Fruit fly (Drosophila melanogaster) whole organism, prepupa: ENCODE measurements around the gene Ptip.

Source experiments
- CG10631 ChIP-seq: fragments of 200-800 bp; sonication (Bioruptor generic); optimal IDR thresholded peaks from 2 replicates; lab custom pipeline; 2016; ENCODE audit warnings: missing biosample characterization, missing genetic modification characterization
- CG10669 ChIP-seq: fragments of 200-800 bp; sonication (Bioruptor generic); optimal IDR thresholded peaks from 3 replicates; lab custom pipeline; 2018; ENCODE audit warnings: missing biosample characterization, mild to moderate bottlenecking, missing genetic modification characterization, moderate library complexity
- CG11902 ChIP-seq: fragments of 200-800 bp; sonication (Bioruptor generic); optimal IDR thresholded peaks from 3 replicates; lab custom pipeline; 2016; ENCODE audit warnings: missing biosample characterization, missing genetic modification characterization
- CG1621 ChIP-seq: fragments of 200-800 bp; sonication (Bioruptor generic); optimal IDR thresholded peaks from 3 replicates; lab custom pipeline; 2018; ENCODE audit warnings: missing biosample characterization, mild to moderate bottlenecking, missing genetic modification characterization
- CG3032 ChIP-seq: fragments of 200-800 bp; optimal IDR thresholded peaks from 2 replicates; lab custom pipeline; 2019; ENCODE audit warnings: missing biosample characterization, mild to moderate bottlenecking, missing genetic modification characterization, moderate library complexity
- CG31627 ChIP-seq: fragments of 200-800 bp; sonication (Bioruptor generic); optimal IDR thresholded peaks from 3 replicates; lab custom pipeline; 2016; ENCODE audit warnings: missing biosample characterization, missing genetic modification characterization
- CG32006 ChIP-seq: fragments of 200-800 bp; sonication (Bioruptor generic); optimal IDR thresholded peaks from 3 replicates; lab custom pipeline; 2017; ENCODE audit warnings: missing biosample characterization, mild to moderate bottlenecking, missing genetic modification characterization
- CG34406 ChIP-seq: fragments of 200-800 bp; sonication (Bioruptor generic); optimal IDR thresholded peaks from 3 replicates; lab custom pipeline; 2016; ENCODE audit warnings: missing biosample characterization, missing genetic modification characterization
- CG3919 ChIP-seq: fragments of 200-800 bp; sonication (Bioruptor generic); optimal IDR thresholded peaks from 3 replicates; lab custom pipeline; 2016; ENCODE audit warnings: missing biosample characterization, missing genetic modification characterization
- CG6163 ChIP-seq: fragments of 200-800 bp; sonication (Bioruptor generic); IDR thresholded peaks from 3 replicates; pipeline ENCODE4 v1.3.6; 2022; ENCODE audit warnings: missing biosample characterization, missing genetic modification characterization
- CG6792 ChIP-seq: fragments of 200-800 bp; sonication (Bioruptor generic); optimal IDR thresholded peaks from 3 replicates; lab custom pipeline; 2016; ENCODE audit warnings: missing biosample characterization, missing genetic modification characterization
- CG6808 ChIP-seq: fragments of 200-800 bp; sonication (Bioruptor generic); optimal IDR thresholded peaks from 3 replicates; lab custom pipeline; 2017; ENCODE audit warnings: missing biosample characterization, missing genetic modification characterization, mild to moderate bottlenecking, moderate library complexity, missing genetic modification reagents
- CG6854 ChIP-seq: fragments of 200-800 bp; sonication (Bioruptor generic); optimal IDR thresholded peaks from 2 replicates; lab custom pipeline; 2017; ENCODE audit warnings: missing biosample characterization, mild to moderate bottlenecking, missing genetic modification characterization
- CG7368 ChIP-seq: fragments of 200-800 bp; sonication (Bioruptor generic); optimal IDR thresholded peaks from 3 replicates; lab custom pipeline; 2016; ENCODE audit warnings: missing biosample characterization, missing genetic modification characterization
- CG8119 ChIP-seq: fragments of 200-800 bp; sonication (Bioruptor generic); IDR thresholded peaks from 3 replicates; pipeline ENCODE4 v1.3.6; 2022; ENCODE audit warnings: missing biosample characterization, missing genetic modification characterization
- CG8319 ChIP-seq: fragments of 200-800 bp; sonication (Bioruptor generic); optimal IDR thresholded peaks from 3 replicates; lab custom pipeline; 2016; ENCODE audit warnings: missing biosample characterization, missing genetic modification characterization
- CG8632 ChIP-seq: fragments of 200-800 bp; sonication (Bioruptor generic); optimal IDR thresholded peaks from 3 replicates; lab custom pipeline; 2016; ENCODE audit warnings: missing biosample characterization, missing genetic modification characterization
- CG9139 ChIP-seq: fragments of 200-800 bp; sonication (Bioruptor generic); optimal IDR thresholded peaks from 3 replicates; lab custom pipeline; 2017; ENCODE audit warnings: missing biosample characterization, mild to moderate bottlenecking, missing genetic modification characterization
- Eip75B ChIP-seq: fragments of 200-800 bp; sonication (Bioruptor generic); optimal IDR thresholded peaks from 3 replicates; lab custom pipeline; 2016; ENCODE audit warnings: missing biosample characterization, missing genetic modification characterization
- Eip78C ChIP-seq: fragments of 200-800 bp; sonication (Bioruptor generic); peaks from one replicate; lab custom pipeline; 2016; ENCODE audit warnings: missing biosample characterization, missing genetic modification characterization
- Eip93F ChIP-seq: fragments of 200-800 bp; sonication (Bioruptor generic); optimal IDR thresholded peaks from 2 replicates; lab custom pipeline; 2016; ENCODE audit warnings: missing biosample characterization, mild to moderate bottlenecking, missing genetic modification characterization
- Ets21C ChIP-seq: fragments of 200-800 bp; sonication (Bioruptor generic); optimal IDR thresholded peaks from 3 replicates; lab custom pipeline; 2016; ENCODE audit warnings: missing biosample characterization, missing genetic modification characterization
- Ets96B ChIP-seq: fragments of 200-800 bp; optimal IDR thresholded peaks from 2 replicates; lab custom pipeline; 2019; ENCODE audit warnings: missing biosample characterization, mild to moderate bottlenecking, missing genetic modification characterization, moderate library complexity
- Hr38 ChIP-seq: sonication (Bioruptor generic); optimal IDR thresholded peaks from 2 replicates; lab custom pipeline; 2016; ENCODE audit warnings: missing biosample characterization, missing genetic modification characterization
- Hr39 ChIP-seq: fragments of 200-800 bp; sonication (Bioruptor generic); optimal IDR thresholded peaks from 2 replicates; lab custom pipeline; 2016; ENCODE audit warnings: missing biosample characterization, missing genetic modification characterization
- Hr4 ChIP-seq: fragments of 200-800 bp; sonication (Bioruptor generic); optimal IDR thresholded peaks from 3 replicates; lab custom pipeline; 2016; ENCODE audit warnings: missing biosample characterization, missing genetic modification characterization
- Lpt ChIP-seq: fragments of 200-800 bp; sonication (Bioruptor generic); optimal IDR thresholded peaks from 3 replicates; lab custom pipeline; 2016; ENCODE audit warnings: missing biosample characterization, missing genetic modification characterization
- Met ChIP-seq: fragments of 200-800 bp; sonication (Bioruptor generic); optimal IDR thresholded peaks from 3 replicates; lab custom pipeline; 2016; ENCODE audit warnings: missing biosample characterization, missing genetic modification characterization
- OdsH ChIP-seq: fragments of 200-800 bp; sonication (Bioruptor generic); optimal IDR thresholded peaks from 3 replicates; lab custom pipeline; 2016; ENCODE audit warnings: missing biosample characterization, missing genetic modification characterization
- Smox ChIP-seq: fragments of 200-800 bp; sonication (Bioruptor generic); optimal IDR thresholded peaks from 3 replicates; lab custom pipeline; 2016; ENCODE audit warnings: missing biosample characterization, missing genetic modification characterization
- Sox102F ChIP-seq: fragments of 200-800 bp; sonication (Bioruptor generic); optimal IDR thresholded peaks from 2 replicates; lab custom pipeline; 2016; ENCODE audit warnings: missing biosample characterization, mild to moderate bottlenecking, missing genetic modification characterization
- Sox14 ChIP-seq: fragments of 200-800 bp; sonication (Bioruptor generic); optimal IDR thresholded peaks from 3 replicates; lab custom pipeline; 2016; ENCODE audit warnings: missing biosample characterization, missing genetic modification characterization
- Sox15 ChIP-seq: fragments of 200-800 bp; sonication (Bioruptor generic); optimal IDR thresholded peaks from 3 replicates; lab custom pipeline; 2016; ENCODE audit warnings: missing biosample characterization, missing genetic modification characterization
- achi ChIP-seq: fragments of 200-800 bp; sonication (Bioruptor generic); optimal IDR thresholded peaks from 3 replicates; lab custom pipeline; 2016; ENCODE audit warnings: missing biosample characterization, missing genetic modification characterization
- acj6 ChIP-seq: fragments of 200-800 bp; sonication (Bioruptor generic); optimal IDR thresholded peaks from 3 replicates; lab custom pipeline; 2016; ENCODE audit warnings: missing biosample characterization, missing genetic modification characterization
- cyc ChIP-seq: fragments of 200-800 bp; sonication (Bioruptor generic); optimal IDR thresholded peaks from 3 replicates; lab custom pipeline; 2016; ENCODE audit warnings: missing biosample characterization, missing genetic modification characterization
- dsx ChIP-seq: fragments of 200-800 bp; optimal IDR thresholded peaks from 3 replicates; lab custom pipeline; 2019; ENCODE audit warnings: missing biosample characterization, mild to moderate bottlenecking, missing genetic modification characterization, moderate library complexity; ENCODE audit not compliant: poor library complexity, severe bottlenecking
- eg ChIP-seq: fragments of 200-800 bp; sonication (Bioruptor generic); IDR thresholded peaks from 3 replicates; pipeline ENCODE4 v1.3.6; 2022; ENCODE audit warnings: missing biosample characterization, missing genetic modification characterization
- esn ChIP-seq: fragments of 200-800 bp; sonication (Bioruptor generic); optimal IDR thresholded peaks from 2 replicates; lab custom pipeline; 2016; ENCODE audit warnings: missing biosample characterization, mild to moderate bottlenecking, missing genetic modification characterization, moderate library complexity
- fd59A ChIP-seq: fragments of 200-800 bp; sonication (Bioruptor generic); optimal IDR thresholded peaks from 2 replicates; lab custom pipeline; 2017; ENCODE audit warnings: missing biosample characterization, mild to moderate bottlenecking, missing genetic modification characterization, missing genetic modification reagents
- lz ChIP-seq: fragments of 200-800 bp; sonication (Bioruptor generic); optimal IDR thresholded peaks from 3 replicates; lab custom pipeline; 2016; ENCODE audit warnings: missing biosample characterization, missing genetic modification characterization
- net ChIP-seq: fragments of 200-800 bp; sonication (Bioruptor generic); optimal IDR thresholded peaks from 3 replicates; lab custom pipeline; 2016; ENCODE audit warnings: missing biosample characterization, missing genetic modification characterization
- pdm3 ChIP-seq: fragments of 200-800 bp; sonication (Bioruptor generic); optimal IDR thresholded peaks from 3 replicates; lab custom pipeline; 2016; ENCODE audit warnings: missing biosample characterization, missing genetic modification characterization
- ss ChIP-seq, 2 experiments: fragments of 200-800 bp; sonication (Bioruptor generic); optimal IDR thresholded peaks; 2 replicates in 1 of 2; 3 replicates in 1 of 2; lab custom pipeline; 2017 to 2018; ENCODE audit warnings: mild to moderate bottlenecking in 2 of 2, missing biosample characterization in 2 of 2, missing genetic modification characterization in 2 of 2, moderate library complexity in 1 of 2
- svp ChIP-seq: fragments of 200-800 bp; sonication (Bioruptor generic); peaks from one replicate; lab custom pipeline; 2016; ENCODE audit warnings: missing biosample characterization, missing genetic modification characterization
- topi ChIP-seq: fragments of 200-800 bp; sonication (Bioruptor generic); optimal IDR thresholded peaks from 3 replicates; lab custom pipeline; 2016; ENCODE audit warnings: missing biosample characterization, missing genetic modification characterization
- vri ChIP-seq: fragments of 200-800 bp; sonication (Bioruptor generic); optimal IDR thresholded peaks from 3 replicates; lab custom pipeline; 2016; ENCODE audit warnings: missing biosample characterization, mild to moderate bottlenecking, missing genetic modification characterization

Ptip gene

DNA sequence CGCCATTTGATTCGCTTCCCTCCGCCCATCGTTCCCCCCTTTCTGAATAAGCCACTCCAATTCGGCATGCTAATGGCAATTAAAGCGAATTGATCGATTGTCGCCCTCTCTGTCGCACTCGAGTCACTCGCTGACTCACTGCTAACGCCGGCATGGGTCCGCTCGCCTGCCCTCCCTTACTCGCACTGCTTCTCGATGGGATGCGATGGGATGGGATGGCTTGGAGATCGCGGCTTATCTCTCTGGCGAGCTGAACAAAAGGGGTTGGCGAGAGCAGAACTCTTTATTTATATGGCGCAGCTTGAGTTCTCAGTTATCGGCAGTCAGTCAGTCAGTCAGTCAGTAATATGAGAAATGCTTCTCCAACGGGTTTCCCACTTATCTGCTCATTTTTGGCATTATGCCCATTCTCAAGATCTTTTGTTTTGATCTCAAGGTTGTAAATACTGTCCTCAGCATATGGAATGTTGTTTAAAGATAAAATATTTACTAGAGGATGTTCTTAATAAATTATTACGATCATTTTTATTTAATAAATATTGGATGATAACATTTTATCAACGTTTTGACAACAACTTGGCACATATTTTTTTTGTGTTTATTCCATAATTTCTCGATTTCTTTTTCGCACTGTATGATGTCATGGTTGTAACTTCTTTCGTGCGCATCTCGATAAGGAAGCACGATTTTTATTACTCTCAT, 27.0 kb upstream of the Ptip start (continued):
- TF ChIP-seq CG34406 (GFP tag; lab: Kevin White, UChicago) (no peak), fd59A (GFP tag; lab: Kevin White, UChicago) (no peak), ss (GFP tag; optimal IDR thresholded peaks at IDR 0.05; lab: Kevin White, UChicago) (no peak), CG8319 (no peak), Hr4 (GFP tag; lab: Kevin White, UChicago) (no peak), Met (peak; percentile 28), Hr39 (peak; percentile 14), Sox15 (GFP tag; lab: Kevin White, UChicago) (no peak), vri (GFP tag; lab: Kevin White, UChicago) (no peak), Eip93F (GFP tag; lab: Kevin White, UChicago) (no peak), CG9139 (GFP tag; lab: Kevin White, UChicago) (no peak), lz (GFP tag; lab: Kevin White, UChicago) (peak; percentile 10), CG10669 (GFP tag; lab: Kevin White, UChicago) (no peak), acj6 (GFP tag; lab: Kevin White, UChicago) (no peak), pdm3 (GFP tag; lab: Kevin White, UChicago) (peak; percentile 3), Eip78C (peak; percentile 80), svp (peak; percentile 70), Hr38 (GFP tag; lab: Kevin White, UChicago) (no peak), Smox (GFP tag; lab: Kevin White, UChicago) (peak; percentile 44), esn (GFP tag; lab: Kevin White, UChicago) (peak; percentile 34)

DNA sequence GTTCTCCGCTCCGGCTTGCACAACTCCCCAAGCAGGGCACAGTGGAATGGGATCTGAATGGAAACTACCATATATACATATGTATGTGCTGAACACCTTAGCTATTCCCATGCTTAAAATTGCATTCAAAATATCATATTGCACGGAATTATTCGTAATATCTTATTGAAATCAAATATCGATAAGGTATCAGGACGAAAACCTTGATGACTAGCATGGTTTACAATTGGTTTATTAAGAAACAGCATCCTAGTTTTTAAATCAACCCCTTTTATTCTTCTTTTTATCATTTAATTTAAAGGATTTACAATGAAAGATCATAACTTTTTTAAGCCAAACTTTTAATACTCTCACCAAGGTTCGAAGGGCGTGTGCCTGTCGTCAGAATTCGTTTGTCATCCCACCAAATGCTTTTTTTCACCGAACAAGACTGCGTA, 26.4 kb upstream of the Ptip start:
- peak; percentile 69 for TF ChIP-seq lz (GFP tag; lab: Kevin White, UChicago)
- TF ChIP-seq Eip75B = peak; percentile 58
- peak; percentile 27 for TF ChIP-seq net (GFP tag; lab: Kevin White, UChicago)
- TF ChIP-seq CG6792 = peak; percentile 53
- TF ChIP-seq CG1621 = no peak
- TF ChIP-seq CG8632 (GFP tag; lab: Kevin White, UChicago) = peak; percentile 52
- TF ChIP-seq Sox14 (GFP tag; lab: Kevin White, UChicago) = peak; percentile 72
- peak; percentile 56 for TF ChIP-seq CG3919
- peak; percentile 77 for TF ChIP-seq esn (GFP tag; lab: Kevin White, UChicago)
- peak; percentile 67 for TF ChIP-seq Ets21C (GFP tag; lab: Kevin White, UChicago)
- TF ChIP-seq Eip78C = peak; percentile 66
- peak; percentile 88 for TF ChIP-seq svp
- TF ChIP-seq Hr39 = peak; percentile 72
- no peak for TF ChIP-seq eg (GFP tag; lab: Robert Waterston, UW)
- TF ChIP-seq Smox (GFP tag; lab: Kevin White, UChicago) = peak; percentile 64
- no peak for TF ChIP-seq CG6854 (GFP tag; lab: Kevin White, UChicago)
- TF ChIP-seq CG8319 = peak; percentile 15
- TF ChIP-seq CG6163 (GFP tag; lab: Robert Waterston, UW) = no peak
- peak; percentile 18 for TF ChIP-seq CG10631 (GFP tag; lab: Kevin White, UChicago)
- TF ChIP-seq CG32006 (GFP tag; lab: Kevin White, UChicago) = peak; percentile 52
- peak; percentile 42 for TF ChIP-seq Sox15 (GFP tag; lab: Kevin White, UChicago)
- peak; percentile 4 for TF ChIP-seq CG7368
- peak; percentile 47 for TF ChIP-seq OdsH (GFP tag; lab: Kevin White, UChicago)
- peak; percentile 55 for TF ChIP-seq achi (GFP tag; lab: Kevin White, UChicago)
- TF ChIP-seq CG31627 = peak; percentile 77
- TF ChIP-seq Hr4 (GFP tag; lab: Kevin White, UChicago) = no peak
- TF ChIP-seq cyc (GFP tag; lab: Kevin White, UChicago) = peak; percentile 38
- peak; percentile 14 for TF ChIP-seq Ets96B (tag; lab: Kevin White, UChicago)
- TF ChIP-seq Eip93F (GFP tag; lab: Kevin White, UChicago) = no peak
- peak; percentile 38 for TF ChIP-seq CG6808 (GFP tag; lab: Kevin White, UChicago)
- peak; percentile 30 for TF ChIP-seq CG3032
- TF ChIP-seq CG8119 (GFP tag; lab: Robert Waterston, UW) = no peak
- TF ChIP-seq Met = peak; percentile 76
- no peak for TF ChIP-seq dsx (GFP tag; lab: Kevin White, UChicago)
- peak; percentile 67 for TF ChIP-seq topi
- peak; percentile 25 for TF ChIP-seq CG11902
- TF ChIP-seq vri (GFP tag; lab: Kevin White, UChicago) = peak; percentile 27
- peak; percentile 74 for TF ChIP-seq Sox102F
- peak; percentile 51 for TF ChIP-seq CG34406 (GFP tag; lab: Kevin White, UChicago)
- TF ChIP-seq pdm3 (GFP tag; lab: Kevin White, UChicago) = peak; percentile 52
- peak; percentile 60 for TF ChIP-seq acj6 (GFP tag; lab: Kevin White, UChicago)
- no peak for TF ChIP-seq Lpt (GFP tag; lab: Kevin White, UChicago)
